Fruit fly (Drosophila melanogaster) whole organism, embryonic: ENCODE data around the gene Mybbp1A.

Source experiments
- Antp ChIP-seq: fragments of 200-800 bp; sonication (Bioruptor generic); optimal IDR thresholded peaks from 3 replicates; lab custom pipeline; 2016; ENCODE audit warnings: missing biosample characterization, missing genetic modification characterization
- B-H2 ChIP-seq: fragments of 200-800 bp; sonication (Bioruptor generic); optimal IDR thresholded peaks from 2 replicates; lab custom pipeline; 2018; ENCODE audit warnings: missing biosample characterization, mild to moderate bottlenecking, missing genetic modification characterization
- Bdp1 ChIP-seq: fragments of 200-800 bp; sonication (Bioruptor generic); optimal IDR thresholded peaks from 3 replicates; lab custom pipeline; 2016; ENCODE audit warnings: missing biosample characterization, missing genetic modification characterization
- BtbVII ChIP-seq: fragments of 200-800 bp; sonication (Bioruptor generic); optimal IDR thresholded peaks from 3 replicates; lab custom pipeline; 2017; ENCODE audit warnings: missing biosample characterization, mild to moderate bottlenecking, missing genetic modification characterization
- Bteb2 ChIP-seq: fragments of 200-800 bp; sonication (Bioruptor generic); optimal IDR thresholded peaks from 2 replicates; lab custom pipeline; 2016; ENCODE audit warnings: missing biosample characterization, missing genetic modification characterization
- CG11398 ChIP-seq: fragments of 200-800 bp; sonication (Bioruptor generic); optimal IDR thresholded peaks from 2 replicates; lab custom pipeline; 2016; ENCODE audit warnings: missing biosample characterization, missing genetic modification characterization
- CG11560 ChIP-seq: fragments of 200-800 bp; sonication (Bioruptor generic); IDR thresholded peaks from 3 replicates; pipeline ENCODE4 v1.3.6; 2022; ENCODE audit warnings: missing biosample characterization, missing genetic modification characterization
- CG11723 ChIP-seq: fragments of 200-800 bp; sonication (Bioruptor generic); optimal IDR thresholded peaks from 2 replicates; lab custom pipeline; 2017; ENCODE audit warnings: missing biosample characterization, mild to moderate bottlenecking, missing genetic modification characterization
- CG12104 ChIP-seq: fragments of 200-800 bp; sonication (Bioruptor generic); optimal IDR thresholded peaks from 3 replicates; lab custom pipeline; 2016; ENCODE audit warnings: missing biosample characterization, missing genetic modification characterization
- CG12299 ChIP-seq: fragments of 200-800 bp; sonication (Bioruptor generic); optimal IDR thresholded peaks from 2 replicates; lab custom pipeline; 2018; ENCODE audit warnings: missing biosample characterization, mild to moderate bottlenecking, missing genetic modification characterization
- CG12391 ChIP-seq: fragments of 200-800 bp; sonication (Bioruptor generic); optimal IDR thresholded peaks from 3 replicates; lab custom pipeline; 2018; ENCODE audit warnings: missing biosample characterization, mild to moderate bottlenecking, missing genetic modification characterization, moderate library complexity
- CG12942 ChIP-seq: fragments of 200-800 bp; sonication (Bioruptor generic); optimal IDR thresholded peaks from 3 replicates; lab custom pipeline; 2016; ENCODE audit warnings: missing biosample characterization, missing genetic modification characterization
- CG13424 ChIP-seq: fragments of 200-800 bp; sonication (Bioruptor generic); optimal IDR thresholded peaks from 2 replicates; lab custom pipeline; 2019; ENCODE audit warnings: missing biosample characterization, mild to moderate bottlenecking, missing genetic modification characterization, moderate library complexity
- CG14050 ChIP-seq: fragments of 200-800 bp; sonication (Bioruptor generic); IDR thresholded peaks from 3 replicates; pipeline ENCODE4 v1.3.6; 2022; ENCODE audit warnings: missing biosample characterization, missing genetic modification characterization
- CG17361 ChIP-seq: fragments of 200-800 bp; sonication (Bioruptor generic); IDR thresholded peaks from 3 replicates; pipeline ENCODE4 v1.3.6; 2022; ENCODE audit warnings: missing biosample characterization, missing genetic modification characterization
- CG18764 ChIP-seq: fragments of 200-800 bp; sonication (Bioruptor generic); optimal IDR thresholded peaks from 3 replicates; lab custom pipeline; 2016; ENCODE audit warnings: missing biosample characterization, missing genetic modification characterization
- CG2129 ChIP-seq: fragments of 200-800 bp; sonication (Bioruptor generic); IDR thresholded peaks from 2 replicates; pipeline ENCODE4 v1.3.6; 2022; ENCODE audit warnings: missing biosample characterization, missing genetic modification characterization; ENCODE audit not compliant: partially characterized antibody
- CG2202 ChIP-seq: fragments of 200-800 bp; sonication (Bioruptor generic); optimal IDR thresholded peaks from 2 replicates; lab custom pipeline; 2018; ENCODE audit warnings: missing biosample characterization, mild to moderate bottlenecking, missing genetic modification characterization
- CG31441 ChIP-seq: fragments of 200-800 bp; sonication (Bioruptor generic); IDR thresholded peaks from 2 replicates; pipeline ENCODE4 v1.3.6; 2022; ENCODE audit warnings: missing biosample characterization, missing genetic modification characterization
- CG32772 ChIP-seq: fragments of 200-800 bp; sonication (Bioruptor generic); IDR thresholded peaks from 2 replicates; pipeline ENCODE4 v1.3.6; 2022; ENCODE audit warnings: missing biosample characterization, missing genetic modification characterization
- CG6272 ChIP-seq: fragments of 200-800 bp; sonication (Bioruptor generic); IDR thresholded peaks from 2 replicates; pipeline ENCODE4 v1.3.6; 2022; ENCODE audit warnings: missing biosample characterization, missing genetic modification characterization
- CG7372 ChIP-seq: fragments of 200-800 bp; sonication (Bioruptor generic); IDR thresholded peaks from 2 replicates; pipeline ENCODE4 v1.3.6; 2022; ENCODE audit warnings: missing biosample characterization, missing genetic modification characterization
- CrebB ChIP-seq: fragments of 200-800 bp; sonication (Bioruptor generic); optimal IDR thresholded peaks from 3 replicates; lab custom pipeline; 2018; ENCODE audit warnings: missing biosample characterization, mild to moderate bottlenecking, missing genetic modification characterization
- D ChIP-seq, 2 experiments: fragments of 200-800 bp in 1 of 2; fragments of >200 bp in 1 of 2; sonication (Bioruptor generic) in 1 of 2; optimal IDR thresholded peaks; 2 replicates in 1 of 2; 3 replicates in 1 of 2; lab custom pipeline; 2017; ENCODE audit warnings: mild to moderate bottlenecking in 1 of 2, missing biosample characterization in 1 of 2, missing genetic modification characterization in 1 of 2, missing genetic modification reagents in 1 of 2
- Dfd ChIP-seq, 2 experiments: fragments of >200 bp; optimal IDR thresholded peaks; 2 replicates each; lab custom pipeline; 2017; ENCODE audit warnings: missing biosample characterization in 2 of 2, missing genetic modification characterization in 2 of 2
- Dp ChIP-seq: fragments of 200-800 bp; sonication (Bioruptor generic); optimal IDR thresholded peaks from 2 replicates; lab custom pipeline; 2018; ENCODE audit warnings: missing biosample characterization, mild to moderate bottlenecking, missing genetic modification characterization, moderate library complexity
- HLH4C ChIP-seq: fragments of 200-800 bp; sonication (Bioruptor generic); IDR thresholded peaks from 3 replicates; pipeline ENCODE4 v1.3.6; 2022; ENCODE audit warnings: missing biosample characterization, missing genetic modification characterization; ENCODE audit not compliant: partially characterized antibody
- NFAT ChIP-seq: fragments of 200-800 bp; sonication (Bioruptor generic); IDR thresholded peaks from 2 replicates; pipeline ENCODE4 v1.3.6; 2022; ENCODE audit warnings: missing biosample characterization, missing genetic modification characterization
- NfI ChIP-seq: fragments of 200-800 bp; sonication (Bioruptor generic); optimal IDR thresholded peaks from 3 replicates; lab custom pipeline; 2018; ENCODE audit warnings: missing biosample characterization, mild to moderate bottlenecking, missing genetic modification characterization, moderate library complexity
- Pdp1 ChIP-seq, 2 experiments: fragments of 200-800 bp; sonication (Bioruptor generic); optimal IDR thresholded peaks; 3 replicates each; lab custom pipeline; 2016; ENCODE audit warnings: missing biosample characterization in 2 of 2, missing genetic modification characterization in 2 of 2, mild to moderate bottlenecking in 1 of 2, moderate library complexity in 1 of 2
- Poxn ChIP-seq: fragments of 200-800 bp; sonication (Bioruptor generic); IDR thresholded peaks from 2 replicates; pipeline ENCODE4 v1.3.6; 2022; ENCODE audit warnings: missing biosample characterization, missing genetic modification characterization
- Ravus ChIP-seq: fragments of 200-800 bp; sonication (Bioruptor generic); IDR thresholded peaks from 2 replicates; pipeline ENCODE4 v1.3.6; 2022; ENCODE audit warnings: missing biosample characterization, missing genetic modification characterization
- Sox100B ChIP-seq: fragments of 200-800 bp; sonication (Bioruptor generic); optimal IDR thresholded peaks from 3 replicates; lab custom pipeline; 2018; ENCODE audit warnings: missing biosample characterization, mild to moderate bottlenecking, missing genetic modification characterization
- Spps ChIP-seq: fragments of 200-800 bp; sonication (Bioruptor generic); optimal IDR thresholded peaks from 2 replicates; lab custom pipeline; 2018; ENCODE audit warnings: missing biosample characterization, mild to moderate bottlenecking, missing genetic modification characterization
- TFAM ChIP-seq: fragments of 200-800 bp; sonication (Bioruptor generic); optimal IDR thresholded peaks from 2 replicates; lab custom pipeline; 2017; ENCODE audit warnings: missing biosample characterization, missing genetic modification characterization, inconsistent platforms
- ab ChIP-seq: fragments of 200-800 bp; sonication (Bioruptor generic); optimal IDR thresholded peaks from 2 replicates; lab custom pipeline; 2016; ENCODE audit warnings: missing biosample characterization, missing genetic modification characterization
- bigmax ChIP-seq: fragments of 200-800 bp; sonication (Bioruptor generic); optimal IDR thresholded peaks from 2 replicates; lab custom pipeline; 2018; ENCODE audit warnings: missing biosample characterization, mild to moderate bottlenecking, missing genetic modification characterization
- crp ChIP-seq, 2 experiments: fragments of 200-800 bp; sonication (Bioruptor generic); optimal IDR thresholded peaks; 2 replicates in 1 of 2; 3 replicates in 1 of 2; lab custom pipeline; 2017; ENCODE audit warnings: missing biosample characterization in 2 of 2, missing genetic modification characterization in 2 of 2, mild to moderate bottlenecking in 1 of 2, moderate library complexity in 1 of 2
- disco-r ChIP-seq: fragments of 200-800 bp; sonication (Bioruptor generic); optimal IDR thresholded peaks from 2 replicates; lab custom pipeline; 2016; ENCODE audit warnings: missing biosample characterization, missing genetic modification characterization
- grau ChIP-seq: fragments of 200-800 bp; optimal IDR thresholded peaks from 3 replicates; lab custom pipeline; 2019; ENCODE audit warnings: missing biosample characterization, mild to moderate bottlenecking, missing genetic modification characterization, moderate library complexity
- grn ChIP-seq: fragments of 200-800 bp; sonication (Bioruptor generic); optimal IDR thresholded peaks from 3 replicates; lab custom pipeline; 2017; ENCODE audit warnings: missing biosample characterization, missing genetic modification characterization
- gsb ChIP-seq: fragments of 200-800 bp; sonication (Bioruptor generic); IDR thresholded peaks from 2 replicates; pipeline ENCODE4 v1.3.6; 2022; ENCODE audit warnings: missing biosample characterization, missing genetic modification characterization
- gt ChIP-seq: fragments of 200-800 bp; sonication (Bioruptor generic); IDR thresholded peaks from 2 replicates; pipeline ENCODE4 v1.3.6; 2022; ENCODE audit warnings: missing biosample characterization, missing genetic modification characterization
- h ChIP-seq: fragments of >200 bp; optimal IDR thresholded peaks from 2 replicates; lab custom pipeline; 2017
- oc ChIP-seq: fragments of 200-800 bp; sonication (Bioruptor generic); optimal IDR thresholded peaks from 2 replicates; lab custom pipeline; 2018; ENCODE audit warnings: missing biosample characterization, mild to moderate bottlenecking, missing genetic modification characterization, moderate library complexity
- onecut ChIP-seq: fragments of 200-800 bp; sonication (Bioruptor generic); IDR thresholded peaks from 2 replicates; pipeline ENCODE4 v1.3.6; 2022; ENCODE audit warnings: missing biosample characterization, missing genetic modification characterization
- org-1 ChIP-seq: fragments of 200-800 bp; sonication (Bioruptor generic); optimal IDR thresholded peaks from 2 replicates; lab custom pipeline; 2017; ENCODE audit warnings: missing biosample characterization, missing genetic modification characterization
- run ChIP-seq: fragments of 200-800 bp; sonication (Bioruptor generic); optimal IDR thresholded peaks from 3 replicates; lab custom pipeline; 2018; ENCODE audit warnings: missing biosample characterization, mild to moderate bottlenecking, missing genetic modification characterization
- so ChIP-seq: fragments of 200-800 bp; sonication (Bioruptor generic); IDR thresholded peaks from 3 replicates; pipeline ENCODE4 v1.3.6; 2022; ENCODE audit warnings: missing biosample characterization, missing genetic modification characterization
- vfl ChIP-seq: fragments of 200-800 bp; sonication (Bioruptor generic); optimal IDR thresholded peaks from 2 replicates; lab custom pipeline; 2016; ENCODE audit warnings: missing biosample characterization, missing genetic modification characterization
- vnd ChIP-seq: fragments of 200-800 bp; sonication (Bioruptor generic); IDR thresholded peaks from 3 replicates; pipeline ENCODE4 v1.3.6; 2022; ENCODE audit warnings: missing biosample characterization, missing genetic modification characterization; ENCODE audit not compliant: partially characterized antibody
- zen ChIP-seq: fragments of 200-800 bp; sonication (Bioruptor generic); optimal IDR thresholded peaks from 3 replicates; lab custom pipeline; 2018; ENCODE audit warnings: missing biosample characterization, mild to moderate bottlenecking, missing genetic modification characterization, moderate library complexity

Mybbp1A gene

dm6 chrX:618583-618982 lies 11.0 kb upstream of the Mybbp1A start (continued):
- TF ChIP-seq bigmax (GFP tag; lab: Kevin White, UChicago) = no peak
- no peak for TF ChIP-seq ab (GFP tag; lab: Kevin White, UChicago)
- TF ChIP-seq h = no peak
- no peak for TF ChIP-seq CG18764 (GFP tag; lab: Kevin White, UChicago)
- TF ChIP-seq vfl = peak; percentile 35
- TF ChIP-seq vnd (GFP tag; lab: Robert Waterston, UW) = no peak
- no peak for TF ChIP-seq grn (GFP tag; lab: Kevin White, UChicago)
- TF ChIP-seq onecut (GFP tag; lab: Robert Waterston, UW) = no peak
- TF ChIP-seq so = no peak
- no peak for TF ChIP-seq CG12299 (tag; lab: Kevin White, UChicago)
- TF ChIP-seq crp (GFP tag; optimal IDR thresholded peaks at IDR 0.05; lab: Kevin White, UChicago) = no peak
- no peak for TF ChIP-seq D (optimal IDR thresholded peaks at IDR 0.05; lab: Kevin White, UChicago)
- peak; percentile 25 for TF ChIP-seq D (GFP tag; optimal IDR thresholded peaks at IDR 0.05; lab: Kevin White, UChicago)
- peak; percentile 45 for TF ChIP-seq Antp
- TF ChIP-seq CG13424 = peak; percentile 11
- no peak for TF ChIP-seq NFAT (GFP tag; lab: Robert Waterston, UW)
- no peak for TF ChIP-seq gsb (GFP tag; lab: Robert Waterston, UW)
- TF ChIP-seq Sox100B (GFP tag; lab: Kevin White, UChicago) = peak; percentile 48
- TF ChIP-seq CG7372 (GFP tag; lab: Robert Waterston, UW) = no peak
- no peak for TF ChIP-seq Poxn (GFP tag; lab: Robert Waterston, UW)
- TF ChIP-seq oc (tag; lab: Kevin White, UChicago) = no peak
- TF ChIP-seq CG32772 (GFP tag; lab: Robert Waterston, UW) = no peak
- no peak for TF ChIP-seq Dfd (GFP tag; optimal IDR thresholded peaks at IDR 0.05; lab: Kevin White, UChicago)
- TF ChIP-seq CG31441 (GFP tag; lab: Robert Waterston, UW) = no peak
- no peak for TF ChIP-seq CG2202 (tag; lab: Kevin White, UChicago)
- no peak for TF ChIP-seq Bdp1 (GFP tag; lab: Kevin White, UChicago)
- TF ChIP-seq CG11723 (GFP tag; lab: Kevin White, UChicago) = no peak
- TF ChIP-seq gt (GFP tag; lab: Robert Waterston, UW) = no peak
- TF ChIP-seq CG17361 (GFP tag; lab: Robert Waterston, UW) = 0 out of 3 replicates have a peak, but pooled peaks have one; percentile 11
- no peak for TF ChIP-seq Dp (GFP tag; lab: Kevin White, UChicago)
- TF ChIP-seq CG12104 = no peak
- no peak for TF ChIP-seq CrebB (tag; lab: Kevin White, UChicago)
- no peak for TF ChIP-seq Spps (tag; lab: Kevin White, UChicago)
- no peak for TF ChIP-seq TFAM
- no peak for TF ChIP-seq CG14050
- TF ChIP-seq BtbVII = no peak
- TF ChIP-seq org-1 (GFP tag; lab: Kevin White, UChicago) = peak; percentile 20
- TF ChIP-seq CG12391 (tag; lab: Kevin White, UChicago) = no peak
- no peak for TF ChIP-seq NfI (GFP tag; lab: Kevin White, UChicago)
- peak in 1 of 2 experiments; percentile 29 for TF ChIP-seq Pdp1 (GFP tag; optimal IDR thresholded peaks at IDR 0.05; lab: Kevin White, UChicago)
- TF ChIP-seq CG11398 (GFP tag; lab: Kevin White, UChicago) = peak; percentile 2
- TF ChIP-seq HLH4C (GFP tag; lab: Robert Waterston, UW) = no peak
- TF ChIP-seq disco-r (GFP tag; lab: Kevin White, UChicago) = no peak
- peak; percentile 23 for TF ChIP-seq CG12942 (GFP tag; lab: Kevin White, UChicago)
- peak; percentile 45 for TF ChIP-seq grau (tag; lab: Kevin White, UChicago)
- TF ChIP-seq Ravus = no peak
- no peak for TF ChIP-seq run (tag; lab: Kevin White, UChicago)
- TF ChIP-seq Bteb2 (GFP tag; lab: Kevin White, UChicago) = no peak
- TF ChIP-seq CG2129 (GFP tag; lab: Robert Waterston, UW) = no peak
- TF ChIP-seq CG11560 = no peak
- no peak for TF ChIP-seq CG6272
- TF ChIP-seq zen (tag; lab: Kevin White, UChicago) = no peak
- TF ChIP-seq B-H2 = no peak
